Fruit fly (Drosophila melanogaster): ENCODE results near the gene CCDC151.

dm6 chr3L:11931619-11932018 is 50.4 kb downstream of the CCDC151 start:
- TF ChIP-seq rgr (GFP tag; optimal IDR thresholded peaks at IDR 0.05) (no peak), psq (GFP tag; optimal IDR thresholded peaks at IDR 0.05) (no peak)

Data from whole organism, wandering third instar larva.